Fruit fly (Drosophila melanogaster) whole organism, wandering third instar larva: ENCODE measurements around the gene dpr14.

ENCODE experiments used
- Abd-B ChIP-seq: fragments of >200 bp; optimal IDR thresholded peaks from 2 replicates; lab custom pipeline; 2017; ENCODE audit warnings: missing biosample characterization, missing genetic modification characterization
- Dfd ChIP-seq: fragments of >200 bp; optimal IDR thresholded peaks from 2 replicates; lab custom pipeline; 2017; ENCODE audit warnings: missing biosample characterization, missing genetic modification characterization
- Dif ChIP-seq: fragments of 200-275, 200-300 bp; sonication (Bioruptor generic); optimal IDR thresholded peaks from 2 replicates; lab custom pipeline; 2018; ENCODE audit warnings: missing biosample characterization, missing genetic modification characterization; ENCODE audit not compliant: partially characterized antibody
- Hr78 ChIP-seq: fragments of >200 bp; optimal IDR thresholded peaks from 2 replicates; lab custom pipeline; 2017; ENCODE audit warnings: missing biosample characterization, missing genetic modification characterization
- Hr83 ChIP-seq: fragments of 200-300 bp; sonication (Bioruptor generic); optimal IDR thresholded peaks from 2 replicates; lab custom pipeline; 2016; ENCODE audit warnings: missing biosample characterization, mild to moderate bottlenecking, missing genetic modification characterization, moderate library complexity; ENCODE audit not compliant: poor library complexity, severe bottlenecking
- Myc ChIP-seq: fragments of >200 bp; optimal IDR thresholded peaks from 2 replicates; lab custom pipeline; 2017
- OdsH ChIP-seq: fragments of 200-800 bp; sonication (Bioruptor generic); optimal IDR thresholded peaks from 2 replicates; lab custom pipeline; 2016; ENCODE audit warnings: missing biosample characterization, mild to moderate bottlenecking, missing genetic modification characterization
- dmrt93B ChIP-seq: fragments of 200-800 bp; sonication (Bioruptor generic); optimal IDR thresholded peaks from 2 replicates; lab custom pipeline; 2018; ENCODE audit warnings: missing biosample characterization, mild to moderate bottlenecking, missing genetic modification characterization
- dsf ChIP-seq: sonication (Bioruptor generic); optimal IDR thresholded peaks from 2 replicates; lab custom pipeline; 2016; ENCODE audit warnings: missing biosample characterization, missing genetic modification characterization, borderline replicate concordance
- ey ChIP-seq: fragments of 200-800 bp; sonication (Bioruptor generic); optimal IDR thresholded peaks from 2 replicates; lab custom pipeline; 2016; ENCODE audit warnings: missing biosample characterization, missing genetic modification characterization
- foxo ChIP-seq, 2 experiments: fragments of 200-800 bp; sonication (Bioruptor generic); optimal IDR thresholded peaks; 2 replicates in 1 of 2; 3 replicates in 1 of 2; lab custom pipeline; 2016 to 2017; ENCODE audit warnings: missing biosample characterization in 2 of 2, missing genetic modification characterization in 2 of 2
- psq ChIP-seq: fragments of 200-800 bp; sonication (Bioruptor generic); optimal IDR thresholded peaks from 3 replicates; lab custom pipeline; 2017; ENCODE audit warnings: missing biosample characterization, mild to moderate bottlenecking, missing genetic modification characterization, moderate library complexity
- usp ChIP-seq: fragments of >200 bp; optimal IDR thresholded peaks from 2 replicates; lab custom pipeline; 2017; ENCODE audit warnings: missing biosample characterization, missing genetic modification characterization
- woc ChIP-seq: sonication (Bioruptor generic); optimal IDR thresholded peaks from 2 replicates; lab custom pipeline; 2016; ENCODE audit warnings: missing biosample characterization, mild to moderate bottlenecking, missing genetic modification characterization

- TF ChIP-seq dsf (GFP tag; lab: Kevin White, UChicago) (no peak), psq (no peak), usp (no peak), ey (GFP tag; lab: Kevin White, UChicago) (no peak), Hr83 (GFP tag; lab: Kevin White, UChicago) (no peak), woc (no peak), Abd-B (no peak), Myc (lab: Kevin White, UChicago) (no peak), Dfd (GFP tag; lab: Kevin White, UChicago) (no peak), Dif (GFP tag; lab: Kevin White, UChicago) (no peak), OdsH (GFP tag; lab: Kevin White, UChicago) (no peak), foxo (GFP tag; optimal IDR thresholded peaks at IDR 0.05; lab: Kevin White, UChicago) (no peak), Hr78 (GFP tag; lab: Kevin White, UChicago) (no peak), dmrt93B (GFP tag; lab: Kevin White, UChicago) (no peak)
These were observed 41.2 kb downstream of the dpr14 start, which contains the start of gene Ir7b for dm6 chrX:7866868-7867267.
